Fruit fly (Drosophila melanogaster) whole organism, embryonic: ENCODE data around the gene hop.
A peak's percentile ranks its signal among the peaks of the same experiment; 100 is the strongest.

Experiments
- CG10274 ChIP-seq: fragments of 200-800 bp; sonication (Bioruptor generic); optimal IDR thresholded peaks from 3 replicates; lab custom pipeline; 2017; ENCODE audit warnings: missing biosample characterization, mild to moderate bottlenecking, missing genetic modification characterization
- CG10654 ChIP-seq: fragments of 200-800 bp; sonication (Bioruptor generic); optimal IDR thresholded peaks from 2 replicates; lab custom pipeline; 2016; ENCODE audit warnings: missing biosample characterization, missing genetic modification characterization
- CG11695 ChIP-seq: fragments of 200-800 bp; sonication (Bioruptor generic); IDR thresholded peaks from 3 replicates; pipeline ENCODE4 v1.3.6; 2022; ENCODE audit warnings: missing biosample characterization, missing genetic modification characterization
- CG12236 ChIP-seq: fragments of 200-800 bp; sonication (Bioruptor generic); optimal IDR thresholded peaks from 2 replicates; lab custom pipeline; 2016; ENCODE audit warnings: missing biosample characterization, missing genetic modification characterization
- CG12391 ChIP-seq: fragments of 200-800 bp; sonication (Bioruptor generic); optimal IDR thresholded peaks from 3 replicates; lab custom pipeline; 2018; ENCODE audit warnings: missing biosample characterization, mild to moderate bottlenecking, missing genetic modification characterization, moderate library complexity
- CG12744 ChIP-seq: fragments of 200-800 bp; sonication (Bioruptor generic); optimal IDR thresholded peaks from 2 replicates; lab custom pipeline; 2016; ENCODE audit warnings: missing biosample characterization, missing genetic modification characterization
- CG12942 ChIP-seq: fragments of 200-800 bp; sonication (Bioruptor generic); optimal IDR thresholded peaks from 3 replicates; lab custom pipeline; 2016; ENCODE audit warnings: missing biosample characterization, missing genetic modification characterization
- CG14710 ChIP-seq: fragments of 200-800 bp; sonication (Bioruptor generic); optimal IDR thresholded peaks from 3 replicates; lab custom pipeline; 2019; ENCODE audit warnings: missing biosample characterization, mild to moderate bottlenecking, missing genetic modification characterization, moderate library complexity
- CG15073 ChIP-seq: fragments of 200-800 bp; sonication (Bioruptor generic); optimal IDR thresholded peaks from 2 replicates; lab custom pipeline; 2016; ENCODE audit warnings: missing biosample characterization, missing genetic modification characterization
- CG17359 ChIP-seq: fragments of 200-800 bp; sonication (Bioruptor generic); optimal IDR thresholded peaks from 3 replicates; lab custom pipeline; 2018; ENCODE audit warnings: missing biosample characterization, mild to moderate bottlenecking, missing genetic modification characterization, moderate library complexity
- CG17568 ChIP-seq: fragments of 200-800 bp; sonication (Bioruptor generic); optimal IDR thresholded peaks from 2 replicates; lab custom pipeline; 2018; ENCODE audit warnings: missing biosample characterization, mild to moderate bottlenecking, missing genetic modification characterization, moderate library complexity
- CG18262 ChIP-seq: fragments of 200-800 bp; optimal IDR thresholded peaks from 3 replicates; lab custom pipeline; 2019; ENCODE audit warnings: missing biosample characterization, mild to moderate bottlenecking, missing genetic modification characterization, moderate library complexity
- CG2875 ChIP-seq: fragments of 200-800 bp; sonication (Bioruptor generic); optimal IDR thresholded peaks from 2 replicates; lab custom pipeline; 2017; ENCODE audit warnings: missing biosample characterization, mild to moderate bottlenecking, missing genetic modification characterization, missing genetic modification reagents
- CG30431 ChIP-seq: fragments of 200-800 bp; sonication (Bioruptor generic); optimal IDR thresholded peaks from 2 replicates; lab custom pipeline; 2017; ENCODE audit warnings: missing biosample characterization, missing genetic modification characterization
- CG3065 ChIP-seq: fragments of 200-800 bp; sonication (Bioruptor generic); optimal IDR thresholded peaks from 2 replicates; lab custom pipeline; 2016; ENCODE audit warnings: missing biosample characterization, missing genetic modification characterization
- CG31441 ChIP-seq: fragments of 200-800 bp; sonication (Bioruptor generic); IDR thresholded peaks from 2 replicates; pipeline ENCODE4 v1.3.6; 2022; ENCODE audit warnings: missing biosample characterization, missing genetic modification characterization
- CG3726 ChIP-seq: fragments of 200-800 bp; sonication (Bioruptor generic); IDR thresholded peaks from 3 replicates; pipeline ENCODE4, ENCODE4 v1.3.6; 2022; ENCODE audit warnings: missing biosample characterization, missing genetic modification characterization
- CG6791 ChIP-seq: fragments of 200-800 bp; sonication (Bioruptor generic); IDR thresholded peaks from 3 replicates; pipeline ENCODE4 v1.3.6; 2022; ENCODE audit warnings: missing biosample characterization, missing genetic modification characterization; ENCODE audit not compliant: partially characterized antibody
- CG8944 ChIP-seq: fragments of 200-800 bp; sonication (Bioruptor generic); optimal IDR thresholded peaks from 3 replicates; lab custom pipeline; 2016; ENCODE audit warnings: missing biosample characterization, missing genetic modification characterization
- CG9609 ChIP-seq: fragments of 200-800 bp; sonication (Bioruptor generic); optimal IDR thresholded peaks from 3 replicates; lab custom pipeline; 2016; ENCODE audit warnings: missing biosample characterization, missing genetic modification characterization
- CoRest ChIP-seq: fragments of 200-800 bp; sonication (Bioruptor generic); optimal IDR thresholded peaks from 3 replicates; lab custom pipeline; 2018; ENCODE audit warnings: missing biosample characterization, mild to moderate bottlenecking, missing genetic modification characterization, moderate library complexity
- Dfd ChIP-seq, 2 experiments: fragments of >200 bp; optimal IDR thresholded peaks; 2 replicates each; lab custom pipeline; 2017; ENCODE audit warnings: missing biosample characterization in 2 of 2, missing genetic modification characterization in 2 of 2
- MESR4 ChIP-seq: fragments of 200-800 bp; sonication (Bioruptor generic); optimal IDR thresholded peaks from 2 replicates; lab custom pipeline; 2018; ENCODE audit warnings: missing biosample characterization, mild to moderate bottlenecking, missing genetic modification characterization, moderate library complexity
- Mad ChIP-seq: fragments of 200-800 bp; sonication (Bioruptor generic); optimal IDR thresholded peaks from 2 replicates; lab custom pipeline; 2016; ENCODE audit warnings: missing biosample characterization, missing genetic modification characterization
- Med ChIP-seq: fragments of 200-800 bp; sonication (Bioruptor generic); peaks from one replicate; lab custom pipeline; 2016; ENCODE audit warnings: missing biosample characterization, missing genetic modification characterization, mild to moderate bottlenecking, inconsistent platforms, moderate library complexity
- NFAT ChIP-seq: fragments of 200-800 bp; sonication (Bioruptor generic); IDR thresholded peaks from 2 replicates; pipeline ENCODE4 v1.3.6; 2022; ENCODE audit warnings: missing biosample characterization, missing genetic modification characterization
- Opbp ChIP-seq: fragments of 200-800 bp; sonication (Bioruptor generic); IDR thresholded peaks from 3 replicates; pipeline ENCODE4 v1.3.6; 2022; ENCODE audit warnings: missing biosample characterization, missing genetic modification characterization; ENCODE audit not compliant: partially characterized antibody
- Sry-δ ChIP-seq: fragments of 200-800 bp; sonication (Bioruptor generic); optimal IDR thresholded peaks from 2 replicates; lab custom pipeline; 2016; ENCODE audit warnings: missing biosample characterization, missing genetic modification characterization
- Taf1 ChIP-seq: fragments of 200-800 bp; sonication (Bioruptor generic); IDR thresholded peaks from 2 replicates; pipeline ENCODE4 v1.3.6; 2022; ENCODE audit warnings: missing biosample characterization, missing genetic modification characterization
- da ChIP-seq: fragments of 200-800 bp; sonication (Bioruptor generic); optimal IDR thresholded peaks from 2 replicates; lab custom pipeline; 2016; ENCODE audit warnings: missing biosample characterization, missing genetic modification characterization
- dan ChIP-seq: fragments of 200-800 bp; sonication (Bioruptor generic); IDR thresholded peaks from 2 replicates; pipeline ENCODE4 v1.3.6; 2022; ENCODE audit warnings: missing biosample characterization, missing genetic modification characterization
- disco-r ChIP-seq: fragments of 200-800 bp; sonication (Bioruptor generic); optimal IDR thresholded peaks from 2 replicates; lab custom pipeline; 2016; ENCODE audit warnings: missing biosample characterization, missing genetic modification characterization
- fd96Cb ChIP-seq: fragments of 200-800 bp; sonication (Bioruptor generic); optimal IDR thresholded peaks from 2 replicates; lab custom pipeline; 2018; ENCODE audit warnings: missing biosample characterization, mild to moderate bottlenecking, missing genetic modification characterization, moderate library complexity
- knrl ChIP-seq: fragments of 200-800 bp; sonication (Bioruptor generic); IDR thresholded peaks from 3 replicates; pipeline ENCODE4 v1.3.6; 2022; ENCODE audit warnings: missing biosample characterization, missing genetic modification characterization; ENCODE audit not compliant: partially characterized antibody
- nau ChIP-seq: fragments of 200-800 bp; sonication (Bioruptor generic); optimal IDR thresholded peaks from 3 replicates; lab custom pipeline; 2017; ENCODE audit warnings: missing biosample characterization, mild to moderate bottlenecking, missing genetic modification characterization, missing genetic modification reagents
- nom ChIP-seq: fragments of 200-800 bp; sonication (Bioruptor generic); optimal IDR thresholded peaks from 2 replicates; lab custom pipeline; 2017; ENCODE audit warnings: missing biosample characterization, missing genetic modification characterization, mild to moderate bottlenecking, moderate library complexity, missing genetic modification reagents
- pan ChIP-seq, 4 experiments: fragments of >200 bp in 3 of 4; fragments of 200-800 bp in 1 of 4; sonication (Bioruptor generic) in 1 of 4; optimal IDR thresholded peaks in 3 of 4; IDR thresholded peaks in 1 of 4; 2 replicates each; pipeline versions ENCODE4 v1.3.6 to Lab custom; 2017 to 2022; ENCODE audit warnings: missing biosample characterization in 2 of 4, missing genetic modification characterization in 2 of 4, mixed read lengths in 1 of 4
- pfk ChIP-seq: fragments of 200-800 bp; sonication (Bioruptor generic); optimal IDR thresholded peaks from 2 replicates; lab custom pipeline; 2018; ENCODE audit warnings: missing biosample characterization, mild to moderate bottlenecking, missing genetic modification characterization, moderate library complexity
- ranshi ChIP-seq: fragments of 200-800 bp; sonication (Bioruptor generic); IDR thresholded peaks from 2 replicates; pipeline ENCODE4 v1.3.6; 2022; ENCODE audit warnings: missing biosample characterization, missing genetic modification characterization
- rib ChIP-seq: fragments of 200-800 bp; sonication (Bioruptor generic); IDR thresholded peaks from 2 replicates; pipeline ENCODE4 v1.3.6; 2022; ENCODE audit warnings: missing biosample characterization, missing genetic modification characterization
- sens-2 ChIP-seq: fragments of 200-800 bp; sonication (Bioruptor generic); IDR thresholded peaks from 2 replicates; pipeline ENCODE4 v1.3.6; 2022; ENCODE audit warnings: missing biosample characterization, missing genetic modification characterization
- sim ChIP-seq: fragments of 200-800 bp; sonication (Bioruptor generic); IDR thresholded peaks from 2 replicates; pipeline ENCODE4 v1.3.6; 2022; ENCODE audit warnings: missing biosample characterization, missing genetic modification characterization
- stwl ChIP-seq: fragments of 200-800 bp; sonication (Bioruptor generic); optimal IDR thresholded peaks from 3 replicates; lab custom pipeline; 2018; ENCODE audit warnings: missing biosample characterization, mild to moderate bottlenecking, missing genetic modification characterization, moderate library complexity
- tgo ChIP-seq: fragments of 200-800 bp; sonication (Bioruptor generic); IDR thresholded peaks from 3 replicates; pipeline ENCODE4 v1.3.6; 2022; ENCODE audit warnings: missing biosample characterization, missing genetic modification characterization
- tll ChIP-seq, 2 experiments: fragments of 200-800 bp in 1 of 2; fragments of >200 bp in 1 of 2; sonication (Bioruptor generic) in 1 of 2; optimal IDR thresholded peaks; 2 replicates each; lab custom pipeline; 2017 to 2019; ENCODE audit warnings: missing biosample characterization in 2 of 2, missing genetic modification characterization in 2 of 2, mild to moderate bottlenecking in 1 of 2, moderate library complexity in 1 of 2
- toy ChIP-seq: fragments of 200-800 bp; sonication (Bioruptor generic); IDR thresholded peaks from 2 replicates; pipeline ENCODE4 v1.3.6; 2022; ENCODE audit warnings: missing biosample characterization, missing genetic modification characterization
- tup ChIP-seq: fragments of 200-800 bp; sonication (Bioruptor generic); optimal IDR thresholded peaks from 2 replicates; lab custom pipeline; 2016; ENCODE audit warnings: missing biosample characterization, mild to moderate bottlenecking, missing genetic modification characterization, moderate library complexity
- unc-4 ChIP-seq: fragments of 200-800 bp; sonication (Bioruptor generic); IDR thresholded peaks from 2 replicates; pipeline ENCODE4 v1.3.6; 2022; ENCODE audit warnings: missing biosample characterization, missing genetic modification characterization; ENCODE audit not compliant: partially characterized antibody
- z ChIP-seq: fragments of 200-800 bp; sonication (Bioruptor generic); IDR thresholded peaks from 3 replicates; pipeline ENCODE4 v1.3.6; 2022; ENCODE audit warnings: missing biosample characterization, missing genetic modification characterization
- zen2 ChIP-seq: fragments of 200-800 bp; sonication (Bioruptor generic); IDR thresholded peaks from 3 replicates; pipeline ENCODE4 v1.3.6; 2022; ENCODE audit warnings: missing biosample characterization, missing genetic modification characterization; ENCODE audit not compliant: partially characterized antibody
- zfh1 ChIP-seq: fragments of 200-800 bp; sonication (Bioruptor generic); IDR thresholded peaks from 3 replicates; pipeline ENCODE4 v1.3.6; 2022; ENCODE audit warnings: missing biosample characterization, missing genetic modification characterization

hop gene

DNA sequence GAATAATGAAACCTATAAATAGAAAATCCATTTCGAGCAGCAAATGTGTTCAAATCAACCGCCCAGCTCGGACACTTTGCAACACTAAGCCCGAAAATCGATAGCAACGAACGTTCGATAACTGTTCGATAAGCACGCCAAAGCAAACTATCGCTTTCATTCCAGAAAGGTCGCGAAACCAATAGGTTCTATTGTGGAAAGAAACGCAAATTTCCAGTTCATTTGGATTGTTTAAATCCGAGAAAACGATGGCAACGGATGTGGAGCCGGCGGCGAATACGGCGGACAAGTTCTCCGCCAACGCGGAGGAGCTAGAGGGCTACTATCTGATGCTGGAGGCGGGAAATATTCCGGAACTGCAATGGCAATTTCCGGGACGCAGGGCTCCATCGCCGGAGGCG is 8.8 kb downstream of the hop start, which contains the start of gene Pa1 (continued):
- TF ChIP-seq Med = peak; percentile 90
- no peak for TF ChIP-seq da (GFP tag; lab: Kevin White, UChicago)
- no peak for TF ChIP-seq CG11695 (GFP tag; lab: Robert Waterston, UW)
- TF ChIP-seq Taf1 (GFP tag; lab: Robert Waterston, UW) = no peak
- no peak for TF ChIP-seq sens-2 (GFP tag; lab: Robert Waterston, UW)
- TF ChIP-seq ranshi (GFP tag; lab: Robert Waterston, UW) = no peak
- no peak for TF ChIP-seq nau
- TF ChIP-seq zen2 (GFP tag; lab: Robert Waterston, UW) = peak; percentile 74
- TF ChIP-seq zfh1 (GFP tag; lab: Robert Waterston, UW) = no peak
- TF ChIP-seq unc-4 = peak; percentile 71
- no peak for TF ChIP-seq Mad (GFP tag; lab: Kevin White, UChicago)
- peak; percentile 55 for TF ChIP-seq nom (GFP tag; lab: Kevin White, UChicago)
- no peak for TF ChIP-seq CG8944 (GFP tag; lab: Kevin White, UChicago)
- TF ChIP-seq CoRest (tag; lab: Kevin White, UChicago) = no peak
- no peak for TF ChIP-seq Dfd (GFP tag; optimal IDR thresholded peaks at IDR 0.05; lab: Kevin White, UChicago)
- TF ChIP-seq rib (GFP tag; lab: Robert Waterston, UW) = no peak
- peak; percentile 68; the same call in 2 of the 3 replicates for TF ChIP-seq Opbp (GFP tag; lab: Robert Waterston, UW)
- no peak for TF ChIP-seq CG12942 (GFP tag; lab: Kevin White, UChicago)
- TF ChIP-seq CG17568 (GFP tag; lab: Kevin White, UChicago) = no peak
- no peak for TF ChIP-seq pan (optimal IDR thresholded peaks at IDR 0.05; lab: Kevin White, UChicago)
- TF ChIP-seq pan (GFP tag; optimal IDR thresholded peaks at IDR 0.05 in 1 of 2, IDR thresholded peaks at IDR 0.05 in 1 of 2) = no peak
- TF ChIP-seq CG14710 (tag; lab: Kevin White, UChicago) = peak; percentile 42
- TF ChIP-seq CG3065 (GFP tag; lab: Kevin White, UChicago) = no peak
- TF ChIP-seq CG6791 = peak; percentile 74; the same call in 2 of the 3 replicates
- no peak for TF ChIP-seq CG15073 (GFP tag; lab: Kevin White, UChicago)
- no peak for TF ChIP-seq disco-r (GFP tag; lab: Kevin White, UChicago)
- no peak for TF ChIP-seq CG12391 (tag; lab: Kevin White, UChicago)
- peak; percentile 61 for TF ChIP-seq Sry-δ
- no peak for TF ChIP-seq NFAT (GFP tag; lab: Robert Waterston, UW)
- TF ChIP-seq pfk (GFP tag; lab: Kevin White, UChicago) = no peak
- TF ChIP-seq CG9609 (GFP tag; lab: Kevin White, UChicago) = no peak
- peak; percentile 42 for TF ChIP-seq stwl (tag; lab: Kevin White, UChicago)
- TF ChIP-seq fd96Cb (tag; lab: Kevin White, UChicago) = no peak
- TF ChIP-seq CG10654 (GFP tag; lab: Kevin White, UChicago) = no peak
- no peak for TF ChIP-seq CG2875 (GFP tag; lab: Kevin White, UChicago)
- TF ChIP-seq CG18262 (tag; lab: Kevin White, UChicago) = no peak
- no peak for TF ChIP-seq tgo
- TF ChIP-seq CG10274 (GFP tag; lab: Kevin White, UChicago) = no peak
- no peak for TF ChIP-seq sim (GFP tag; lab: Robert Waterston, UW)
- TF ChIP-seq z (GFP tag; lab: Robert Waterston, UW) = no peak
- TF ChIP-seq dan (GFP tag; lab: Robert Waterston, UW) = no peak
- peak; percentile 86 for TF ChIP-seq MESR4
- peak; percentile 49; the same call in 2 of the 3 replicates for TF ChIP-seq knrl (GFP tag; lab: Robert Waterston, UW)
- no peak for TF ChIP-seq tll (GFP tag; optimal IDR thresholded peaks at IDR 0.05; lab: Kevin White, UChicago)
- no peak for TF ChIP-seq tup (GFP tag; lab: Kevin White, UChicago)
- no peak for TF ChIP-seq CG17359
- no peak for TF ChIP-seq CG12236 (GFP tag; lab: Kevin White, UChicago)
- TF ChIP-seq CG30431 (GFP tag; lab: Kevin White, UChicago) = no peak
- no peak for TF ChIP-seq CG31441 (GFP tag; lab: Robert Waterston, UW)
- no peak for TF ChIP-seq toy (GFP tag; lab: Robert Waterston, UW)
- no peak for TF ChIP-seq CG12744 (GFP tag; lab: Kevin White, UChicago)
- no peak for TF ChIP-seq CG3726 (GFP tag; lab: Robert Waterston, UW)
